Worm (Caenorhabditis elegans) whole organism, L1 larva: ENCODE results near the gene F16G10.6.

ENCODE experiments used
- C04F5.9 ChIP-seq: sonication (generic microtip); optimal IDR thresholded peaks from 2 replicates; lab custom pipeline; 2016; ENCODE audit warnings: missing genetic modification characterization, missing compliant biosample characterization
- C34B4.2 ChIP-seq: sonication (generic microtip); optimal IDR thresholded peaks from 2 replicates; lab custom pipeline; 2017; ENCODE audit warnings: mild to moderate bottlenecking, missing genetic modification characterization, missing compliant biosample characterization
- Y116A8C.19 ChIP-seq: sonication (generic microtip); optimal IDR thresholded peaks from 2 replicates; lab custom pipeline; 2016; ENCODE audit warnings: missing compliant biosample characterization, missing genetic modification characterization, borderline replicate concordance
- alr-1 ChIP-seq: fragments of 200-800 bp; sonication (Bioruptor generic); optimal IDR thresholded peaks from 2 replicates; lab custom pipeline; 2018; ENCODE audit warnings: borderline replicate concordance, mild to moderate bottlenecking, missing genetic modification characterization, missing compliant biosample characterization
- blmp-1 ChIP-seq: fragments of 150-350 bp; optimal IDR thresholded peaks from 2 replicates; lab custom pipeline; 2014; ENCODE audit warnings: missing biosample characterization, missing genetic modification characterization
- ceh-82 ChIP-seq, 3 experiments: fragments of 150-350 bp in 1 of 3; sonication (generic microtip) in 2 of 3; optimal IDR thresholded peaks; 2 replicates each; lab custom pipeline; 2014 to 2017; ENCODE audit warnings: missing biosample characterization in 3 of 3, missing genetic modification characterization in 3 of 3
- efl-1 ChIP-seq, 4 experiments: fragments of 150-350 bp; optimal IDR thresholded peaks in 3 of 4; peaks in 1 of 4; 1 replicate in 1 of 4; 2 replicates in 3 of 4; lab custom pipeline; 2014; ENCODE audit warnings: missing biosample characterization in 2 of 4, missing genetic modification characterization in 2 of 4, missing genetic modification reagents in 2 of 4
- efl-3 ChIP-seq: fragments of 200-800 bp; sonication (Bioruptor generic); optimal IDR thresholded peaks from 2 replicates; lab custom pipeline; 2018; ENCODE audit warnings: mild to moderate bottlenecking, missing genetic modification characterization, missing compliant biosample characterization
- egl-13 ChIP-seq: sonication (generic microtip); optimal IDR thresholded peaks from 2 replicates; lab custom pipeline; 2016; ENCODE audit warnings: missing genotype, missing genetic modification reagents, missing genetic modification characterization, missing compliant biosample characterization
- egl-27 ChIP-seq, 2 experiments: fragments of 150-350 bp in 1 of 2; sonication (generic microtip); optimal IDR thresholded peaks; 3 replicates each; lab custom pipeline; 2017 to 2018; ENCODE audit warnings: missing biosample characterization in 2 of 2, missing genetic modification characterization in 2 of 2, missing genetic modification reagents in 2 of 2
- elt-2 ChIP-seq: sonication (generic microtip); optimal IDR thresholded peaks from 2 replicates; lab custom pipeline; 2016; ENCODE audit warnings: missing genetic modification characterization, mild to moderate bottlenecking, inconsistent platforms, missing compliant biosample characterization, missing genetic modification reagents
- elt-3 ChIP-seq, 6 experiments: fragments of 150-350 bp in 1 of 6; sonication (generic microtip); optimal IDR thresholded peaks; 2 replicates each; lab custom pipeline; 2017 to 2018; ENCODE audit warnings: missing biosample characterization in 6 of 6, missing genetic modification characterization in 6 of 6, inconsistent platforms in 1 of 6
- ets-5 ChIP-seq: fragments of 200-800 bp; sonication (Bioruptor generic); IDR thresholded peaks from 2 replicates; pipeline ENCODE4 v1.3.6; 2022; ENCODE audit warnings: missing genetic modification characterization, missing compliant biosample characterization
- fkh-4 ChIP-seq: sonication (generic microtip); optimal IDR thresholded peaks from 2 replicates; lab custom pipeline; 2016; ENCODE audit warnings: missing compliant biosample characterization, missing genetic modification characterization, borderline replicate concordance
- fos-1 ChIP-seq: fragments of 150-350 bp; optimal IDR thresholded peaks from 2 replicates; lab custom pipeline; 2014; ENCODE audit warnings: missing biosample characterization, missing genetic modification characterization
- grh-1 ChIP-seq: fragments of 200-800 bp; sonication (Bioruptor generic); IDR thresholded peaks from 2 replicates; pipeline ENCODE4 v1.3.6; 2022; ENCODE audit warnings: missing genetic modification reagents, missing genetic modification characterization, missing compliant biosample characterization
- hlh-17 ChIP-seq: fragments of 200-800 bp; sonication (Bioruptor generic); optimal IDR thresholded peaks from 2 replicates; lab custom pipeline; 2018; ENCODE audit warnings: missing genetic modification characterization, mild to moderate bottlenecking, missing compliant biosample characterization, moderate library complexity, borderline replicate concordance
- hpl-2 ChIP-seq: fragments of 150-350 bp; optimal IDR thresholded peaks from 2 replicates; lab custom pipeline; 2014; ENCODE audit warnings: missing biosample characterization, missing genetic modification reagents, missing genetic modification characterization
- irx-1 ChIP-seq: sonication (generic microtip); optimal IDR thresholded peaks from 2 replicates; lab custom pipeline; 2016; ENCODE audit warnings: missing genetic modification characterization, missing compliant biosample characterization
- jun-1 ChIP-seq: fragments of 150-350 bp; optimal IDR thresholded peaks from 2 replicates; lab custom pipeline; 2014; ENCODE audit warnings: missing biosample characterization, missing genetic modification reagents, missing genetic modification characterization
- lin-14 ChIP-seq: fragments of 200-800 bp; sonication (Bioruptor generic); optimal IDR thresholded peaks from 2 replicates; lab custom pipeline; 2018; ENCODE audit warnings: mild to moderate bottlenecking, missing genetic modification characterization, moderate library complexity, missing compliant biosample characterization
- lin-15B ChIP-seq: fragments of 150-350 bp; sonication (generic microtip); optimal IDR thresholded peaks from 3 replicates; lab custom pipeline; 2014; ENCODE audit warnings: missing biosample characterization, missing genetic modification characterization
- lin-35 ChIP-seq, 2 experiments: fragments of 150-350 bp; optimal IDR thresholded peaks; 2 replicates each; lab custom pipeline; 2014; ENCODE audit warnings: missing biosample characterization in 2 of 2, missing genetic modification characterization in 2 of 2, missing genetic modification reagents in 2 of 2
- lsy-2 ChIP-seq, 2 experiments: fragments of 150-350 bp; optimal IDR thresholded peaks; 2 replicates each; lab custom pipeline; 2014; ENCODE audit warnings: missing biosample characterization in 2 of 2, missing genetic modification characterization in 2 of 2
- mdl-1 ChIP-seq, 2 experiments: fragments of 150-350 bp; optimal IDR thresholded peaks; 2 replicates each; lab custom pipeline; 2014 to 2017; ENCODE audit warnings: missing biosample characterization in 2 of 2, missing genetic modification characterization in 2 of 2, inconsistent platforms in 1 of 2
- nhr-11 ChIP-seq: fragments of 150-350 bp; optimal IDR thresholded peaks from 2 replicates; lab custom pipeline; 2014; ENCODE audit warnings: missing biosample characterization, missing genetic modification characterization
- nhr-19 ChIP-seq: fragments of 200-800 bp; sonication (Bioruptor generic); conservative IDR thresholded peaks from 2 replicates; pipeline ENCODE4 v1.3.6; 2022; ENCODE audit warnings: missing genetic modification characterization, missing compliant biosample characterization
- nhr-20 ChIP-seq: sonication (generic microtip); optimal IDR thresholded peaks from 2 replicates; lab custom pipeline; 2016; ENCODE audit warnings: mild to moderate bottlenecking, missing genetic modification characterization, missing compliant biosample characterization
- nhr-28 ChIP-seq: fragments of 150-350 bp; optimal IDR thresholded peaks from 2 replicates; lab custom pipeline; 2014; ENCODE audit warnings: missing biosample characterization, missing genetic modification characterization
- nhr-47 ChIP-seq: sonication (generic microtip); optimal IDR thresholded peaks from 2 replicates; lab custom pipeline; 2016; ENCODE audit warnings: mild to moderate bottlenecking, missing genetic modification characterization, moderate library complexity, missing compliant biosample characterization
- nhr-71 ChIP-seq: sonication (generic microtip); optimal IDR thresholded peaks from 2 replicates; lab custom pipeline; 2016; ENCODE audit warnings: mild to moderate bottlenecking, missing genetic modification characterization, moderate library complexity, missing compliant biosample characterization
- nhr-77 ChIP-seq: fragments of 150-350 bp; optimal IDR thresholded peaks from 2 replicates; lab custom pipeline; 2014; ENCODE audit warnings: missing biosample characterization, missing genetic modification characterization
- nhr-90 ChIP-seq: sonication (generic microtip); optimal IDR thresholded peaks from 2 replicates; lab custom pipeline; 2016; ENCODE audit warnings: mild to moderate bottlenecking, missing genetic modification characterization, missing compliant biosample characterization; ENCODE audit not compliant: poor library complexity
- pag-3 ChIP-seq: sonication (generic microtip); optimal IDR thresholded peaks from 2 replicates; lab custom pipeline; 2017; ENCODE audit warnings: missing genetic modification characterization, mild to moderate bottlenecking, missing compliant biosample characterization, antibody characterized with exemption, borderline replicate concordance; ENCODE audit not compliant: insufficient read depth
- pax-3 ChIP-seq: fragments of 200-800 bp; sonication (Bioruptor generic); optimal IDR thresholded peaks from 2 replicates; lab custom pipeline; 2018; ENCODE audit warnings: mild to moderate bottlenecking, missing genetic modification characterization, moderate library complexity, missing compliant biosample characterization
- pqm-1 ChIP-seq: sonication (generic microtip); optimal IDR thresholded peaks from 3 replicates; lab custom pipeline; 2017; ENCODE audit warnings: missing biosample characterization, missing genetic modification characterization
- rnt-1 ChIP-seq: sonication (generic microtip); optimal IDR thresholded peaks from 2 replicates; lab custom pipeline; 2016; ENCODE audit warnings: mild to moderate bottlenecking, missing genetic modification characterization, moderate library complexity, missing compliant biosample characterization
- snpc-4 ChIP-seq: fragments of 150-350 bp; optimal IDR thresholded peaks from 2 replicates; lab custom pipeline; 2014; ENCODE audit warnings: missing biosample characterization, missing genetic modification characterization
- snu-23 ChIP-seq: sonication (generic microtip); optimal IDR thresholded peaks from 2 replicates; lab custom pipeline; 2016; ENCODE audit warnings: missing genetic modification characterization, missing compliant biosample characterization
- swsn-7 ChIP-seq: sonication (generic microtip); optimal IDR thresholded peaks from 2 replicates; lab custom pipeline; 2016; ENCODE audit warnings: missing genetic modification characterization, missing compliant biosample characterization
- tbx-2 ChIP-seq: sonication (generic microtip); optimal IDR thresholded peaks from 2 replicates; lab custom pipeline; 2016; ENCODE audit warnings: missing genetic modification characterization, missing compliant biosample characterization
- tlp-1 ChIP-seq: fragments of 150-350 bp; optimal IDR thresholded peaks from 2 replicates; lab custom pipeline; 2014; ENCODE audit warnings: missing biosample characterization, missing genetic modification characterization
- xbp-1 ChIP-seq: sonication (generic microtip); optimal IDR thresholded peaks from 2 replicates; lab custom pipeline; 2016; ENCODE audit warnings: missing genetic modification characterization, missing compliant biosample characterization
- ztf-4 ChIP-seq: fragments of 150-350 bp; optimal IDR thresholded peaks from 2 replicates; lab custom pipeline; 2014; ENCODE audit warnings: missing biosample characterization, missing genetic modification characterization

F16G10.6 gene

DNA sequence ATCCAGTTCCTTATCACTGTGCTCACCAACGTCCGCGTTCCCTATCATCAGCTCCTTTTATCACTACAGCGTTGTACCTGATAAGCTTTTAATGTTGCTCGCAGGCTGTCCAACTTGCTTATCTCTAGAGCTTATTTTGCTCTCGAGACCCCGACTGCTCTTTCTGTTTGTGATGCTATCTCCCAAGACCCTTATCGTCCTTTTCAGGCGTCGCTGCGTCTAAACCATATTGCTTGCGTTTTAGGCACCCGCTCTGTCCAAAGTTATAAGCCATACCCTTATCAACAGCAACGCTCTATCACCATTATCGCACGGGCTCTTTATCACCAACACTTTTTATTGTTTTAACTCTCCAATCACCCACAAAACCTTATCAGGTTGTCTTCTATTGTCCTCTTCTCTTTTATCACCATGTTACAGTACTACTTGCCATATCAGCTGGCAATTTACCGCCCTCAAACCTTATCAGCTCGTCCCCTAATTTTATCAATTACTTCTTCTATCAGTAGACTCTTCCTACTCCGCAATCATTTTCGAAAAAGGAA, 886 bp upstream of the F16G10.6 start:
- peak in 1 of 2 experiments; percentile 8 for TF ChIP-seq mdl-1 (tag; optimal IDR thresholded peaks at IDR 0.05; lab: Kevin White, UChicago)
- TF ChIP-seq elt-3 (tag; optimal IDR thresholded peaks at IDR 0.05; lab: Kevin White, UChicago), result no peak
- peak in 1 of 2 experiments; percentile 60 for TF ChIP-seq lin-35 (GFP tag; optimal IDR thresholded peaks at IDR 0.05; lab: Kevin White, UChicago)
- peak; percentile 46 to 85 for TF ChIP-seq lsy-2 (tag; optimal IDR thresholded peaks at IDR 0.05; lab: Kevin White, UChicago)
- TF ChIP-seq hpl-2 (GFP tag; lab: Kevin White, UChicago), result peak; percentile 34
- no peak for TF ChIP-seq nhr-77 (tag; lab: Kevin White, UChicago)
- no peak for TF ChIP-seq Y116A8C.19 (tag; lab: Kevin White, UChicago)
- TF ChIP-seq alr-1 (tag; lab: Kevin White, UChicago), result no peak
- TF ChIP-seq fos-1, result no peak
- peak; percentile 19 for TF ChIP-seq tbx-2 (tag; lab: Kevin White, UChicago)
- peak; percentile 58 for TF ChIP-seq nhr-20 (tag; lab: Kevin White, UChicago)
- peak; percentile 19; the same call in 1 of the 2 replicates for TF ChIP-seq nhr-19
- no peak for TF ChIP-seq snpc-4 (tag; lab: Kevin White, UChicago)
- TF ChIP-seq pag-3 (tag; lab: Kevin White, UChicago), result no peak
- TF ChIP-seq blmp-1, result no peak
- TF ChIP-seq elt-2 (tag; lab: Kevin White, UChicago), result peak; percentile 100
- no peak for TF ChIP-seq grh-1 (GFP tag; lab: Robert Waterston, UW)
- TF ChIP-seq egl-13 (tag; lab: Kevin White, UChicago), result peak; percentile 94
- peak in 1 of 2 experiments; percentile 69 for TF ChIP-seq egl-27 (tag; optimal IDR thresholded peaks at IDR 0.05; lab: Kevin White, UChicago)
- TF ChIP-seq C04F5.9 (tag; lab: Kevin White, UChicago), result no peak
- peak; percentile 96 for TF ChIP-seq pqm-1 (tag; lab: Kevin White, UChicago)
- TF ChIP-seq ets-5, result no peak
- no peak for TF ChIP-seq efl-1 (optimal IDR thresholded peaks at IDR 0.05; lab: Kevin White, UChicago)
- TF ChIP-seq efl-1 (GFP tag; optimal IDR thresholded peaks at IDR 0.05 in 1 of 2; lab: Kevin White, UChicago), result peak in 1 of 2 experiments; percentile 80
- peak; percentile 59 for TF ChIP-seq nhr-90 (tag; lab: Kevin White, UChicago)
- peak; percentile 65 for TF ChIP-seq nhr-71 (tag; lab: Kevin White, UChicago)
- TF ChIP-seq C34B4.2, result no peak
- peak; percentile 33 for TF ChIP-seq lin-14 (GFP tag; lab: Kevin White, UChicago)
- no peak for TF ChIP-seq rnt-1 (tag; lab: Kevin White, UChicago)
- TF ChIP-seq jun-1 (tag; lab: Kevin White, UChicago), result peak; percentile 92
- TF ChIP-seq xbp-1, result no peak
- no peak for TF ChIP-seq ztf-4 (tag; lab: Kevin White, UChicago)
- no peak for TF ChIP-seq swsn-7 (tag; lab: Kevin White, UChicago)
- TF ChIP-seq nhr-47, result no peak
- TF ChIP-seq tlp-1, result peak; percentile 60
- no peak for TF ChIP-seq irx-1 (tag; lab: Kevin White, UChicago)
- TF ChIP-seq pax-3 (tag; lab: Kevin White, UChicago), result peak; percentile 90
- TF ChIP-seq hlh-17 (GFP tag; lab: Kevin White, UChicago), result no peak

DNA sequence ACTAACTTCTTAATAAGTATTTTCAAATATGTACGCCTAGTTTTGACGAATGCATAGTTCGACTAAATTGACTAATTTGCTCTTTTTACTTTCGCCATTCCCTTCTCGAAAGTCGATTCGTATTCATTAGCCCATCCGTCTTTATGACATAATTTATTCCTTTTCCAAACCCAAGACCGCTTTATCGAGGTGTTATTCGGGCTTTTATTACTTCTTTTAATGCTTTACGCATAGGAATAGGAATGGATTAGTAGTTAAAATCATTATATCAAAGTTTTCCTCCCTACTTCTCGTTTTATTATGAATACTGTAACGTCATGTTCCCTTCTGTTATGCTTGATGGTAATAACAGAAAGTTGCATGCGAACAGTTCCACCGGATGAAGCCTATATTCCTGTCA, 2.7 kb downstream of the F16G10.6 start, which contains the start of gene F16G10.2:
F16G10.2 (plus strand) TSS at position 301 of the 400 bp plus-strand sequence.
- TF ChIP-seq nhr-20 (tag; lab: Kevin White, UChicago) (no peak), snu-23 (no peak), ceh-82 (tag; optimal IDR thresholded peaks at IDR 0.05; lab: Kevin White, UChicago) (no peak), snpc-4 (tag; lab: Kevin White, UChicago) (no peak), nhr-28 (tag; lab: Kevin White, UChicago) (no peak), nhr-11 (tag; lab: Kevin White, UChicago) (no peak), lin-15B (tag; lab: Kevin White, UChicago) (no peak), efl-3 (GFP tag; lab: Kevin White, UChicago) (no peak), nhr-47 (no peak), nhr-71 (tag; lab: Kevin White, UChicago) (no peak), lsy-2 (tag; optimal IDR thresholded peaks at IDR 0.05; lab: Kevin White, UChicago) (no peak), fkh-4 (no peak)
